Worm (Caenorhabditis elegans) whole organism, L4/young adult: ENCODE results near the gene C33F10.8.

Experiments used
- W03F9.2 ChIP-seq: fragments of 150-350 bp; optimal IDR thresholded peaks from 2 replicates; lab custom pipeline; 2014; ENCODE audit warnings: missing biosample characterization, missing genetic modification characterization
- dao-5 ChIP-seq: sonication (generic microtip); optimal IDR thresholded peaks from 2 replicates; lab custom pipeline; 2016; ENCODE audit warnings: missing genotype, missing genetic modification characterization, moderate library complexity, missing compliant biosample characterization

DNA sequence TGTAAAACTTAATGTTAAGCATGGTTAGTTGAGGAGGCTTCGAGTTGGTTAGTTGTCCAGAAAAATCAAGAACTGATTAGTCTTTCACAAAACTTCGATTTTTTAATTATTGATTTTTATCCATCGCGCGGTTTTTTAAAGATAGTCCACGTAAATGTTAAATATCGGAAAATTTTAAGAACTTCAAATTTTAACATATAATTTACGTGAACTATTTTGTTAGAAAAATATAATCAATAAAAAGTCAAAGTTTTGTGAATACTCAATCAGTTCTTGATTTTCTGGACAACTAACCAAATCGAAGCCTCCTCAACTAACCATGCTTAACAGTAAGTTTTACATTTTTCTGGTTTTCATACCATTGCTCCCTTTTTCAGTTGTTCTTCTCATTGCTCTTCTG is 9.7 kb upstream of the C33F10.8 start, which contains the start of the genes C33F10.11 and C33F10.1:
- no peak for TF ChIP-seq W03F9.2 (tag; lab: Kevin White, UChicago)
- no peak for TF ChIP-seq dao-5 (tag; lab: Kevin White, UChicago)
